Fruit fly (Drosophila melanogaster) whole organism, pupa: ENCODE results near the gene CG46059.

Source experiments
- CG10348 ChIP-seq: fragments of 200-800 bp; sonication (Bioruptor generic); IDR thresholded peaks from 2 replicates; pipeline ENCODE4 v1.3.6; 2022; ENCODE audit warnings: missing biosample characterization, missing genetic modification characterization
- CG12605 ChIP-seq: fragments of 200-800 bp; sonication (Bioruptor generic); IDR thresholded peaks from 2 replicates; pipeline ENCODE4 v1.3.6; 2022; ENCODE audit warnings: missing biosample characterization, missing genetic modification characterization
- CG13204 ChIP-seq: fragments of 200-800 bp; sonication (Bioruptor generic); optimal IDR thresholded peaks from 2 replicates; lab custom pipeline; 2018; ENCODE audit warnings: missing biosample characterization, mild to moderate bottlenecking, missing genetic modification characterization, moderate library complexity
- CG14655 ChIP-seq: fragments of 200-800 bp; sonication (Bioruptor generic); optimal IDR thresholded peaks from 3 replicates; lab custom pipeline; 2017; ENCODE audit warnings: mild to moderate bottlenecking, missing biosample characterization, missing genetic modification reagents, missing genetic modification characterization
- CG15710 ChIP-seq: fragments of 200-800 bp; sonication (Bioruptor generic); optimal IDR thresholded peaks from 2 replicates; lab custom pipeline; 2018; ENCODE audit warnings: missing biosample characterization, mild to moderate bottlenecking, missing genetic modification characterization, moderate library complexity
- CG17806 ChIP-seq: fragments of 200-800 bp; sonication (Bioruptor generic); optimal IDR thresholded peaks from 2 replicates; lab custom pipeline; 2018; ENCODE audit warnings: missing biosample characterization, mild to moderate bottlenecking, missing genetic modification characterization, moderate library complexity
- CG32121 ChIP-seq: fragments of 200-800 bp; sonication (Bioruptor generic); IDR thresholded peaks from 2 replicates; pipeline ENCODE4 v1.3.6; 2022; ENCODE audit warnings: missing biosample characterization, missing genetic modification characterization
- CG34367 ChIP-seq: fragments of 200-800 bp; sonication (Bioruptor generic); optimal IDR thresholded peaks from 2 replicates; lab custom pipeline; 2018; ENCODE audit warnings: missing biosample characterization, mild to moderate bottlenecking, missing genetic modification characterization
- CG4496 ChIP-seq: fragments of 200-800 bp; sonication (Bioruptor generic); IDR thresholded peaks from 3 replicates; pipeline ENCODE4 v1.3.6; 2022; ENCODE audit warnings: missing biosample characterization, missing genetic modification characterization
- CG8159 ChIP-seq: fragments of 200-800 bp; sonication (Bioruptor generic); optimal IDR thresholded peaks from 3 replicates; lab custom pipeline; 2018; ENCODE audit warnings: missing biosample characterization, mild to moderate bottlenecking, missing genetic modification characterization, moderate library complexity
- CG8301 ChIP-seq: fragments of 200-800 bp; sonication (Bioruptor generic); optimal IDR thresholded peaks from 2 replicates; lab custom pipeline; 2018; ENCODE audit warnings: missing biosample characterization, mild to moderate bottlenecking, missing genetic modification characterization
- CG9948 ChIP-seq: fragments of 200-800 bp; sonication (Bioruptor generic); optimal IDR thresholded peaks from 2 replicates; lab custom pipeline; 2018; ENCODE audit warnings: missing biosample characterization, mild to moderate bottlenecking, missing genetic modification characterization, moderate library complexity
- D1 ChIP-seq: fragments of 200-800 bp; sonication (Bioruptor generic); optimal IDR thresholded peaks from 2 replicates; lab custom pipeline; 2018; ENCODE audit warnings: missing biosample characterization, mild to moderate bottlenecking, missing genetic modification characterization, moderate library complexity
- EcR ChIP-seq: fragments of 200-800 bp; sonication (Bioruptor generic); optimal IDR thresholded peaks from 3 replicates; lab custom pipeline; 2019; ENCODE audit warnings: missing biosample characterization, missing genetic modification characterization, mild to moderate bottlenecking, moderate library complexity, missing genetic modification reagents
- Ets98B ChIP-seq: fragments of 200-800 bp; sonication (Bioruptor generic); IDR thresholded peaks from 2 replicates; pipeline ENCODE4 v1.3.6; 2022; ENCODE audit warnings: missing biosample characterization, missing genetic modification characterization
- Pif1A ChIP-seq: fragments of 200-800 bp; sonication (Bioruptor generic); optimal IDR thresholded peaks from 3 replicates; lab custom pipeline; 2016; ENCODE audit warnings: missing biosample characterization, missing genetic modification characterization
- Pif1B ChIP-seq: fragments of 200-800 bp; sonication (Bioruptor generic); optimal IDR thresholded peaks from 3 replicates; lab custom pipeline; 2016; ENCODE audit warnings: missing biosample characterization, missing genetic modification characterization
- Snoo ChIP-seq: fragments of 200-800 bp; sonication (Bioruptor generic); optimal IDR thresholded peaks from 3 replicates; lab custom pipeline; 2017; ENCODE audit warnings: missing biosample characterization, mild to moderate bottlenecking, missing genetic modification characterization, inconsistent platforms
- fd96Ca ChIP-seq: fragments of 200-800 bp; sonication (Bioruptor generic); IDR thresholded peaks from 3 replicates; pipeline ENCODE4 v1.3.6; 2022; ENCODE audit warnings: missing biosample characterization, missing genetic modification characterization
- gl ChIP-seq: fragments of 200-800 bp; sonication (Bioruptor generic); optimal IDR thresholded peaks from 2 replicates; lab custom pipeline; 2018; ENCODE audit warnings: missing biosample characterization, mild to moderate bottlenecking, missing genetic modification characterization
- rn ChIP-seq: fragments of 200-800 bp; sonication (Bioruptor generic); IDR thresholded peaks from 2 replicates; pipeline ENCODE4 v1.3.6; 2022; ENCODE audit warnings: missing biosample characterization, missing genetic modification characterization

CG46059 gene

DNA sequence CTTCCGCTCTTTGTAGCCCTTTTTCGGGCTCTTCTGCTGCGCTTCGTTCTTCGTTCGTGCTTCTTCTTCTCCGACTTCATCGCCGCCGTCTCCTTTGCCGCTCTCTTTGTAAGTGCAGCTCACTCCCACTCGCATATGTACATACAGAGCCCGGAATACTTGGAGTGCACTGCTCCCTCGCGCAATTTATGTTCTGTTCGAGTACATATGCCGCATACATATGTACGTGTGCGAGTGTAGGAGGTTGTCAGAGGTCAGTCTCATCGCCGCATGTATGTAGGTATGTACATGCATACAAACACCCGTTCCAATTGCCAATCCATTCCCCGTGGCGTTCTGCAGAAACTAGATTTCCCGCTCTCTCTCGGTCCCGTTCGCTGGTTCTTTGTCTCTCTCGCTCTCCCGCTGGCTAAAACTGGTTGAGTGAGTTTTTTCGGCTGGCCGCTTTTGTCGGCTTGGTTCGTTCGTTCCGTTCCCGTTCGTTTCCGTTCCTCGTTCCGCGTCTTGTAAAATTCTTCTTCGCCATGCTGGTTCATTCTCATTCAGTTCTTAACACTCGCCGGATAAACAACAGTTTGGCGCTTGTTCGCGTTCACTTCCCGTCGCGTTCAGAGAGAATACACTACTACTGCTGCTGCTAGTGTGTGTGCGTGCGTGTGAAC, 25.5 kb downstream of the CG46059 start:
- peak; percentile 52 for TF ChIP-seq Pif1A (GFP tag; lab: Kevin White, UChicago)
- peak; percentile 3 for TF ChIP-seq CG17806 (tag; lab: Kevin White, UChicago)
- TF ChIP-seq CG13204: peak; percentile 43
- peak; percentile 24 for TF ChIP-seq Pif1B
- no peak for TF ChIP-seq CG8301 (tag; lab: Kevin White, UChicago)
- no peak for TF ChIP-seq CG14655 (GFP tag; lab: Kevin White, UChicago)
- peak; percentile 61; the same call in 1 of the 2 replicates for TF ChIP-seq Ets98B (GFP tag; lab: Robert Waterston, UW)
- no peak for TF ChIP-seq D1 (tag; lab: Kevin White, UChicago)
- TF ChIP-seq CG9948 (tag; lab: Kevin White, UChicago): no peak
- TF ChIP-seq CG32121 (GFP tag; lab: Robert Waterston, UW): no peak; the same call in 1 of the 2 replicates
- TF ChIP-seq Snoo (tag; lab: Kevin White, UChicago): peak; percentile 41
- peak; percentile 99 for TF ChIP-seq EcR
- peak; percentile 6 for TF ChIP-seq CG34367 (tag; lab: Kevin White, UChicago)
- no peak for TF ChIP-seq CG10348 (GFP tag; lab: Robert Waterston, UW)
- TF ChIP-seq rn (GFP tag; lab: Robert Waterston, UW): no peak
- TF ChIP-seq CG12605: peak; percentile 47; the same call in 1 of the 2 replicates
- no peak for TF ChIP-seq fd96Ca (GFP tag; lab: Robert Waterston, UW)
- TF ChIP-seq CG4496 (GFP tag; lab: Robert Waterston, UW): peak; percentile 7; the same call in 1 of the 3 replicates
- peak; percentile 45 for TF ChIP-seq CG8159 (tag; lab: Kevin White, UChicago)
- no peak for TF ChIP-seq gl (tag; lab: Kevin White, UChicago)
- TF ChIP-seq CG15710 (tag; lab: Kevin White, UChicago): no peak

dm6 chr2L:19156737-19157287, 26.8 kb downstream of the CG46059 start:
- TF ChIP-seq Pif1A (GFP tag; lab: Kevin White, UChicago) (no peak), CG4496 (GFP tag; lab: Robert Waterston, UW) (peak; percentile 28; the same call in 1 of the 3 replicates), EcR (peak; percentile 94)

- TF ChIP-seq CG15710 (tag; lab: Kevin White, UChicago) (peak; percentile 83), CG8301 (tag; lab: Kevin White, UChicago) (peak; percentile 32), CG12605 (peak; percentile 98), Pif1A (GFP tag; lab: Kevin White, UChicago) (peak; percentile 74), CG34367 (tag; lab: Kevin White, UChicago) (peak; percentile 89), EcR (peak; percentile 98), CG10348 (GFP tag; lab: Robert Waterston, UW) (no peak), CG17806 (tag; lab: Kevin White, UChicago) (peak; percentile 75), CG4496 (GFP tag; lab: Robert Waterston, UW) (peak; percentile 72), CG8159 (tag; lab: Kevin White, UChicago) (peak; percentile 76), rn (GFP tag; lab: Robert Waterston, UW) (no peak), D1 (tag; lab: Kevin White, UChicago) (no peak), Snoo (tag; lab: Kevin White, UChicago) (no peak), CG13204 (peak; percentile 99), CG9948 (tag; lab: Kevin White, UChicago) (peak; percentile 66), gl (tag; lab: Kevin White, UChicago) (peak; percentile 98), CG14655 (GFP tag; lab: Kevin White, UChicago) (peak; percentile 65), fd96Ca (GFP tag; lab: Robert Waterston, UW) (peak; percentile 64; the same call in 2 of the 3 replicates), CG32121 (GFP tag; lab: Robert Waterston, UW) (no peak), Pif1B (peak; percentile 88), Ets98B (GFP tag; lab: Robert Waterston, UW) (0 out of 2 replicates have a peak, but pooled peaks have one; percentile 22)
- TF ChIP-seq, all 21 proteins: peak for 16
These were observed 27.4 kb downstream of the CG46059 start for dm6 chr2L:19155937-19156736.

dm6 chr2L:19154893-19155389, 28.6 kb downstream of the CG46059 start:
- TF ChIP-seq CG13204 (peak; percentile 95), Pif1B (peak; percentile 13), gl (tag; lab: Kevin White, UChicago) (peak; percentile 51), CG12605 (peak; percentile 24; the same call in 1 of the 2 replicates), CG32121 (GFP tag; lab: Robert Waterston, UW) (no peak), EcR (peak; percentile 93)

- no peak for TF ChIP-seq CG12605
- TF ChIP-seq CG9948 (tag; lab: Kevin White, UChicago): no peak
- TF ChIP-seq Snoo (tag; lab: Kevin White, UChicago): no peak
- TF ChIP-seq EcR: no peak
- TF ChIP-seq CG13204: no peak
- TF ChIP-seq CG32121 (GFP tag; lab: Robert Waterston, UW): no peak
- TF ChIP-seq gl (tag; lab: Kevin White, UChicago): no peak
- no peak for TF ChIP-seq Pif1A (GFP tag; lab: Kevin White, UChicago)
- TF ChIP-seq CG15710 (tag; lab: Kevin White, UChicago): no peak
- no peak for TF ChIP-seq Pif1B
- TF ChIP-seq fd96Ca (GFP tag; lab: Robert Waterston, UW): no peak
- no peak for TF ChIP-seq rn (GFP tag; lab: Robert Waterston, UW)
- no peak for TF ChIP-seq CG17806 (tag; lab: Kevin White, UChicago)
- TF ChIP-seq Ets98B (GFP tag; lab: Robert Waterston, UW): no peak
- TF ChIP-seq CG4496 (GFP tag; lab: Robert Waterston, UW): no peak
- TF ChIP-seq CG14655 (GFP tag; lab: Kevin White, UChicago): no peak
- TF ChIP-seq CG8301 (tag; lab: Kevin White, UChicago): no peak
- TF ChIP-seq D1 (tag; lab: Kevin White, UChicago): no peak
- TF ChIP-seq CG10348 (GFP tag; lab: Robert Waterston, UW): no peak
- no peak for TF ChIP-seq CG34367 (tag; lab: Kevin White, UChicago)
These were observed 36.9 kb downstream of the CG46059 start for dm6 chr2L:19146645-19147044.
